Fruit fly (Drosophila melanogaster) whole organism, embryonic: ENCODE results near the gene Eip93F.
A peak's percentile ranks its signal among the peaks of the same experiment; 100 is the strongest.

Source experiments
- Ada2b ChIP-seq: fragments of 200-800 bp; sonication (Bioruptor generic); IDR thresholded peaks from 2 replicates; pipeline ENCODE4 v1.3.6; 2022; ENCODE audit warnings: missing biosample characterization, missing genetic modification characterization
- Atf3 ChIP-seq: fragments of 200-800 bp; sonication (Bioruptor generic); optimal IDR thresholded peaks from 3 replicates; lab custom pipeline; 2016; ENCODE audit warnings: missing biosample characterization, missing genetic modification characterization
- CG12071 ChIP-seq: fragments of 200-800 bp; sonication (Bioruptor generic); optimal IDR thresholded peaks from 3 replicates; lab custom pipeline; 2018; ENCODE audit warnings: missing biosample characterization, mild to moderate bottlenecking, missing genetic modification characterization
- CG13287 ChIP-seq: fragments of 200-800 bp; sonication (Bioruptor generic); IDR thresholded peaks from 2 replicates; pipeline ENCODE4 v1.3.6; 2022; ENCODE audit warnings: missing biosample characterization, missing genetic modification characterization; ENCODE audit not compliant: partially characterized antibody
- CG13424 ChIP-seq: fragments of 200-800 bp; sonication (Bioruptor generic); optimal IDR thresholded peaks from 2 replicates; lab custom pipeline; 2019; ENCODE audit warnings: missing biosample characterization, mild to moderate bottlenecking, missing genetic modification characterization, moderate library complexity
- CG13624 ChIP-seq: fragments of 200-800 bp; sonication (Bioruptor generic); optimal IDR thresholded peaks from 2 replicates; lab custom pipeline; 2016; ENCODE audit warnings: missing biosample characterization, missing genetic modification characterization
- CG1602 ChIP-seq: fragments of 200-800 bp; sonication (Bioruptor generic); optimal IDR thresholded peaks from 3 replicates; lab custom pipeline; 2016; ENCODE audit warnings: missing biosample characterization, missing genetic modification characterization
- CG17802 ChIP-seq: fragments of 200-800 bp; sonication (Bioruptor generic); optimal IDR thresholded peaks from 2 replicates; lab custom pipeline; 2018; ENCODE audit warnings: missing biosample characterization, mild to moderate bottlenecking, missing genetic modification characterization, moderate library complexity
- CG2120 ChIP-seq: fragments of 200-800 bp; sonication (Bioruptor generic); optimal IDR thresholded peaks from 3 replicates; lab custom pipeline; 2016; ENCODE audit warnings: missing biosample characterization, missing genetic modification characterization
- CG2129 ChIP-seq: fragments of 200-800 bp; sonication (Bioruptor generic); IDR thresholded peaks from 2 replicates; pipeline ENCODE4 v1.3.6; 2022; ENCODE audit warnings: missing biosample characterization, missing genetic modification characterization; ENCODE audit not compliant: partially characterized antibody
- CG2202 ChIP-seq: fragments of 200-800 bp; sonication (Bioruptor generic); optimal IDR thresholded peaks from 2 replicates; lab custom pipeline; 2018; ENCODE audit warnings: missing biosample characterization, mild to moderate bottlenecking, missing genetic modification characterization
- CG30020 ChIP-seq: fragments of 200-800 bp; optimal IDR thresholded peaks from 2 replicates; lab custom pipeline; 2019; ENCODE audit warnings: missing biosample characterization, mild to moderate bottlenecking, missing genetic modification characterization, moderate library complexity
- CG3847 ChIP-seq: fragments of 200-800 bp; sonication (Bioruptor generic); IDR thresholded peaks from 2 replicates; pipeline ENCODE4 v1.3.6; 2022; ENCODE audit warnings: missing biosample characterization, missing genetic modification characterization
- CG5245 ChIP-seq: fragments of 200-800 bp; sonication (Bioruptor generic); optimal IDR thresholded peaks from 3 replicates; lab custom pipeline; 2016; ENCODE audit warnings: missing biosample characterization, missing genetic modification characterization
- CG6175 ChIP-seq: fragments of 200-800 bp; sonication (Bioruptor generic); IDR thresholded peaks from 3 replicates; pipeline ENCODE4 v1.3.6; 2022; ENCODE audit warnings: missing biosample characterization, missing genetic modification characterization
- CG7963 ChIP-seq: fragments of 200-800 bp; sonication (Bioruptor generic); IDR thresholded peaks from 3 replicates; pipeline ENCODE4 v1.3.6; 2022; ENCODE audit warnings: missing biosample characterization, missing genetic modification characterization; ENCODE audit not compliant: partially characterized antibody
- CG8388 ChIP-seq: fragments of 200-800 bp; sonication (Bioruptor generic); optimal IDR thresholded peaks from 2 replicates; lab custom pipeline; 2019; ENCODE audit warnings: missing biosample characterization, mild to moderate bottlenecking, missing genetic modification characterization, moderate library complexity
- CG9437 ChIP-seq: fragments of 200-800 bp; sonication (Bioruptor generic); optimal IDR thresholded peaks from 2 replicates; lab custom pipeline; 2018; ENCODE audit warnings: missing biosample characterization, mild to moderate bottlenecking, missing genetic modification characterization
- Dek ChIP-seq: fragments of 200-800 bp; sonication (Bioruptor generic); optimal IDR thresholded peaks from 3 replicates; lab custom pipeline; 2019; ENCODE audit warnings: missing biosample characterization, mild to moderate bottlenecking, missing genetic modification characterization, moderate library complexity
- Dp ChIP-seq: fragments of 200-800 bp; sonication (Bioruptor generic); optimal IDR thresholded peaks from 2 replicates; lab custom pipeline; 2018; ENCODE audit warnings: missing biosample characterization, mild to moderate bottlenecking, missing genetic modification characterization, moderate library complexity
- HLH3B ChIP-seq: fragments of 200-800 bp; sonication (Bioruptor generic); IDR thresholded peaks from 2 replicates; pipeline ENCODE4 v1.3.6; 2022; ENCODE audit warnings: missing biosample characterization, missing genetic modification characterization
- HmgZ ChIP-seq: fragments of 200-800 bp; sonication (Bioruptor generic); optimal IDR thresholded peaks from 2 replicates; lab custom pipeline; 2018; ENCODE audit warnings: missing biosample characterization, mild to moderate bottlenecking, missing genetic modification characterization
- Hmr ChIP-seq: fragments of 200-800 bp; sonication (Bioruptor generic); optimal IDR thresholded peaks from 3 replicates; lab custom pipeline; 2017; ENCODE audit warnings: mild to moderate bottlenecking, missing biosample characterization, missing genetic modification reagents, missing genetic modification characterization
- Hr78 ChIP-seq, 2 experiments: fragments of 200-800 bp in 1 of 2; fragments of >200 bp in 1 of 2; sonication (Bioruptor generic) in 1 of 2; optimal IDR thresholded peaks; 2 replicates each; lab custom pipeline; 2017 to 2019; ENCODE audit warnings: missing biosample characterization in 2 of 2, missing genetic modification characterization in 2 of 2, mild to moderate bottlenecking in 1 of 2, moderate library complexity in 1 of 2
- NC2β ChIP-seq: fragments of 200-800 bp; sonication (Bioruptor generic); optimal IDR thresholded peaks from 2 replicates; lab custom pipeline; 2016; ENCODE audit warnings: missing biosample characterization, missing genetic modification characterization
- NFAT ChIP-seq: fragments of 200-800 bp; sonication (Bioruptor generic); IDR thresholded peaks from 2 replicates; pipeline ENCODE4 v1.3.6; 2022; ENCODE audit warnings: missing biosample characterization, missing genetic modification characterization
- Nf-YA ChIP-seq: fragments of 200-800 bp; sonication (Bioruptor generic); IDR thresholded peaks from 2 replicates; pipeline ENCODE4 v1.3.6; 2022; ENCODE audit warnings: missing biosample characterization, missing genetic modification characterization
- Poxn ChIP-seq: fragments of 200-800 bp; sonication (Bioruptor generic); IDR thresholded peaks from 2 replicates; pipeline ENCODE4 v1.3.6; 2022; ENCODE audit warnings: missing biosample characterization, missing genetic modification characterization
- Sry-β ChIP-seq: fragments of 200-800 bp; sonication (Bioruptor generic); optimal IDR thresholded peaks from 2 replicates; lab custom pipeline; 2018; ENCODE audit warnings: missing biosample characterization, mild to moderate bottlenecking, missing genetic modification characterization, moderate library complexity
- Xbp1 ChIP-seq: fragments of 200-800 bp; sonication (Bioruptor generic); optimal IDR thresholded peaks from 3 replicates; lab custom pipeline; 2016; ENCODE audit warnings: missing biosample characterization, mild to moderate bottlenecking, missing genetic modification characterization
- Xrp1 ChIP-seq: fragments of 200-800 bp; sonication (Bioruptor generic); IDR thresholded peaks from 2 replicates; pipeline ENCODE4 v1.3.6; 2022; ENCODE audit warnings: missing biosample characterization, missing genetic modification characterization
- bigmax ChIP-seq: fragments of 200-800 bp; sonication (Bioruptor generic); optimal IDR thresholded peaks from 2 replicates; lab custom pipeline; 2018; ENCODE audit warnings: missing biosample characterization, mild to moderate bottlenecking, missing genetic modification characterization
- ems ChIP-seq: fragments of 200-800 bp; sonication (Bioruptor generic); optimal IDR thresholded peaks from 3 replicates; lab custom pipeline; 2016; ENCODE audit warnings: missing biosample characterization, missing genetic modification characterization
- fd3F ChIP-seq: fragments of 200-800 bp; sonication (Bioruptor generic); optimal IDR thresholded peaks from 2 replicates; lab custom pipeline; 2018; ENCODE audit warnings: missing biosample characterization, mild to moderate bottlenecking, missing genetic modification characterization, moderate library complexity
- grau ChIP-seq: fragments of 200-800 bp; optimal IDR thresholded peaks from 3 replicates; lab custom pipeline; 2019; ENCODE audit warnings: missing biosample characterization, mild to moderate bottlenecking, missing genetic modification characterization, moderate library complexity
- gro ChIP-seq: fragments of 200-800 bp; sonication (Bioruptor generic); optimal IDR thresholded peaks from 2 replicates; lab custom pipeline; 2016; ENCODE audit warnings: missing biosample characterization, missing genetic modification characterization
- hkb ChIP-seq, 2 experiments: fragments of 200-800 bp in 1 of 2; fragments of >200 bp in 1 of 2; sonication (Bioruptor generic) in 1 of 2; IDR thresholded peaks in 1 of 2; optimal IDR thresholded peaks in 1 of 2; 2 replicates each; pipeline versions ENCODE4 v1.3.6 to Lab custom; 2017 to 2022; ENCODE audit warnings: missing biosample characterization in 1 of 2, missing genetic modification characterization in 1 of 2
- ind ChIP-seq: fragments of 200-800 bp; sonication (Bioruptor generic); optimal IDR thresholded peaks from 3 replicates; lab custom pipeline; 2016; ENCODE audit warnings: missing biosample characterization, missing genetic modification characterization
- kay ChIP-seq: fragments of 200-800 bp; sonication (Bioruptor generic); optimal IDR thresholded peaks from 2 replicates; lab custom pipeline; 2016; ENCODE audit warnings: missing biosample characterization, missing genetic modification characterization
- knrl ChIP-seq: fragments of 200-800 bp; sonication (Bioruptor generic); IDR thresholded peaks from 3 replicates; pipeline ENCODE4 v1.3.6; 2022; ENCODE audit warnings: missing biosample characterization, missing genetic modification characterization; ENCODE audit not compliant: partially characterized antibody
- lbe ChIP-seq: fragments of 200-800 bp; sonication (Bioruptor generic); optimal IDR thresholded peaks from 2 replicates; lab custom pipeline; 2016; ENCODE audit warnings: missing biosample characterization, mild to moderate bottlenecking, missing genetic modification characterization
- onecut ChIP-seq: fragments of 200-800 bp; sonication (Bioruptor generic); IDR thresholded peaks from 2 replicates; pipeline ENCODE4 v1.3.6; 2022; ENCODE audit warnings: missing biosample characterization, missing genetic modification characterization
- org-1 ChIP-seq: fragments of 200-800 bp; sonication (Bioruptor generic); optimal IDR thresholded peaks from 2 replicates; lab custom pipeline; 2017; ENCODE audit warnings: missing biosample characterization, missing genetic modification characterization
- phol ChIP-seq: fragments of 200-800 bp; sonication (Bioruptor generic); optimal IDR thresholded peaks from 3 replicates; lab custom pipeline; 2018; ENCODE audit warnings: missing biosample characterization, mild to moderate bottlenecking, missing genetic modification characterization, moderate library complexity
- pros ChIP-seq: fragments of 200-800 bp; sonication (Bioruptor generic); optimal IDR thresholded peaks from 3 replicates; lab custom pipeline; 2019; ENCODE audit warnings: missing biosample characterization, mild to moderate bottlenecking, missing genetic modification characterization, moderate library complexity
- sens ChIP-seq: fragments of 200-800 bp; sonication (Bioruptor generic); peaks from one replicate; lab custom pipeline; 2016; ENCODE audit warnings: missing biosample characterization, missing genetic modification characterization
- tap ChIP-seq: fragments of 200-800 bp; optimal IDR thresholded peaks from 3 replicates; lab custom pipeline; 2019; ENCODE audit warnings: missing biosample characterization, mild to moderate bottlenecking, missing genetic modification characterization, moderate library complexity
- yki ChIP-seq: fragments of >200 bp; optimal IDR thresholded peaks from 3 replicates; lab custom pipeline; 2018
- zen2 ChIP-seq: fragments of 200-800 bp; sonication (Bioruptor generic); IDR thresholded peaks from 3 replicates; pipeline ENCODE4 v1.3.6; 2022; ENCODE audit warnings: missing biosample characterization, missing genetic modification characterization; ENCODE audit not compliant: partially characterized antibody

Eip93F gene

dm6 chr3R:22041625-22042282 lies 92.8 kb downstream of the Eip93F start, which contains the start of gene how (continued):
- TF ChIP-seq grau (tag; lab: Kevin White, UChicago) (peak; percentile 6), kay (GFP tag; lab: Kevin White, UChicago) (peak; percentile 41), CG13287 (GFP tag; lab: Robert Waterston, UW) (peak; percentile 41; the same call in 1 of the 2 replicates), ems (GFP tag; lab: Kevin White, UChicago) (no peak), Sry-β (GFP tag; lab: Kevin White, UChicago) (peak; percentile 79), CG13624 (GFP tag; lab: Kevin White, UChicago) (peak; percentile 22), bigmax (GFP tag; lab: Kevin White, UChicago) (no peak), org-1 (GFP tag; lab: Kevin White, UChicago) (no peak), NC2β (GFP tag; lab: Kevin White, UChicago) (peak; percentile 23), CG1602 (GFP tag; lab: Kevin White, UChicago) (no peak), Xbp1 (GFP tag; lab: Kevin White, UChicago) (peak; percentile 27), NFAT (GFP tag; lab: Robert Waterston, UW) (no peak), gro (GFP tag; lab: Kevin White, UChicago) (no peak), CG3847 (peak; percentile 67), CG30020 (peak; percentile 22), CG5245 (GFP tag; lab: Kevin White, UChicago) (no peak), Poxn (GFP tag; lab: Robert Waterston, UW) (no peak), HmgZ (tag; lab: Kevin White, UChicago) (peak; percentile 78), Dp (peak; percentile 92), knrl (no peak), Xrp1 (GFP tag; lab: Robert Waterston, UW) (no peak), tap (tag; lab: Kevin White, UChicago) (no peak), onecut (GFP tag; lab: Robert Waterston, UW) (no peak), Nf-YA (GFP tag; lab: Robert Waterston, UW) (no peak), pros (GFP tag; lab: Kevin White, UChicago) (peak; percentile 46), Hr78 (GFP tag; optimal IDR thresholded peaks at IDR 0.05; lab: Kevin White, UChicago) (no peak), CG13424 (tag; lab: Kevin White, UChicago) (peak; percentile 8), zen2 (no peak), CG7963 (no peak), HLH3B (GFP tag; lab: Robert Waterston, UW) (no peak), CG6175 (GFP tag; lab: Robert Waterston, UW) (no peak), ind (GFP tag; lab: Kevin White, UChicago) (peak; percentile 23), hkb (optimal IDR thresholded peaks at IDR 0.05; lab: Kevin White, UChicago) (no peak), hkb (GFP tag; IDR thresholded peaks at IDR 0.05; lab: Robert Waterston, UW) (no peak), CG12071 (GFP tag; lab: Kevin White, UChicago) (no peak), yki (lab: Kevin White, UChicago) (peak; percentile 97), CG2129 (GFP tag; lab: Robert Waterston, UW) (no peak), Dek (tag; lab: Kevin White, UChicago) (no peak), Ada2b (no peak), Atf3 (GFP tag; lab: Kevin White, UChicago) (peak; percentile 14), CG8388 (peak; percentile 8), phol (tag; lab: Kevin White, UChicago) (peak; percentile 46), CG2202 (no peak), CG2120 (GFP tag; lab: Kevin White, UChicago) (peak; percentile 26), sens (peak; percentile 83), Hmr (peak; percentile 10), CG17802 (tag; lab: Kevin White, UChicago) (no peak), fd3F (GFP tag; lab: Kevin White, UChicago) (no peak), lbe (GFP tag; lab: Kevin White, UChicago) (peak; percentile 3), CG9437 (peak; percentile 4)
